Fruit fly (Drosophila melanogaster): ENCODE measurements around the gene snf.

dm6 chrX:5289692-5290091 is 19.4 kb upstream of the snf start:
- TF ChIP-seq Myc (optimal IDR thresholded peaks at IDR 0.05) = peak; percentile 72
- TF ChIP-seq dmrt93B (GFP tag; optimal IDR thresholded peaks at IDR 0.05) = no peak
- no peak for TF ChIP-seq Hnf4 (GFP tag; optimal IDR thresholded peaks at IDR 0.05)
- TF ChIP-seq Dfd (GFP tag; optimal IDR thresholded peaks at IDR 0.05) = no peak
- TF ChIP-seq rgr (GFP tag; optimal IDR thresholded peaks at IDR 0.05) = no peak
- no peak for TF ChIP-seq usp (GFP tag; optimal IDR thresholded peaks at IDR 0.05)
- TF ChIP-seq fru (GFP tag; optimal IDR thresholded peaks at IDR 0.05) = no peak
- no peak for TF ChIP-seq pan (optimal IDR thresholded peaks at IDR 0.05)
- TF ChIP-seq Abd-B (GFP tag; optimal IDR thresholded peaks at IDR 0.05) = no peak
- TF ChIP-seq Rel (GFP tag; optimal IDR thresholded peaks at IDR 0.05) = no peak
- no peak for TF ChIP-seq Rel (tag; optimal IDR thresholded peaks at IDR 0.05)
- no peak for TF ChIP-seq N (GFP tag; optimal IDR thresholded peaks at IDR 0.05)

All from whole organism, wandering third instar larva.